Worm (Caenorhabditis elegans): ENCODE measurements around the gene B0393.5.

The B0393.5 gene

DNA sequence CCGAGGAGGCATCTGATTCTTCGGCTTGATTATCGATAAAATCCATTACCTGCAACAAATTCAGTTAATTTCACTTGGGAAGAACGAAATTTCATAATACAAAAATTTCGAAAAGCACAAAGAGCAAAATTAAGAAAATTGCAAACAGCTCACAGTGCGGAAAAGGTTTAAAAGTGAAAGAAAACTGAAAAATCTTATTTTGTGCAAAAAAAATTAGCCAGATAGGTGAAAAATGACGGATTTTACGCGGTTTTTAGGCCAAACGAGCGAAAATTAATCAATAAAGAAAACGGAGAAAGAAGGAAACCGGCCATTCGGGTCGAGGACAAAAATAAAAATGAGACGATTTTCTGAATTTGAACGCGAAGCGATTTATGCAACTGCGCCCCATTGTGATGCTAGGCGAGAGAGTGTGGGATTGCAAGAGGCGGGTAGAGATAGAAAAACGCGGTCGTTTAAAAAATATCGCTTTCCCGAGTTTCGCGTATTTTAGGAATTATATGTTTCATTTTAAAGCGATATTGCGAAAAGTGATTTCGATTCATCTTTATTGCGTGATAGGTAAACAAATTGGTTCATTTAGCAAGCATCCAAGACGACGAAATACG is 44.9 kb upstream of the B0393.5 start, which contains the start of gene emb-5 (continued):
- TF ChIP-seq unc-98 (GFP tag; IDR thresholded peaks at IDR 0.05), result no peak
- peak; percentile 0 for TF ChIP-seq lir-3 (tag; optimal IDR thresholded peaks at IDR 0.05; ENCODE audit: poor library complexity)
- no peak for TF ChIP-seq efl-3 (GFP tag; optimal IDR thresholded peaks at IDR 0.05)
- TF ChIP-seq isw-1 (GFP tag; IDR thresholded peaks at IDR 0.05), result peak; percentile 75
- TF ChIP-seq hlh-17 (GFP tag; optimal IDR thresholded peaks at IDR 0.05; ENCODE audit: borderline replicate concordance), result no peak
- no peak for TF ChIP-seq unc-130 (tag; optimal IDR thresholded peaks at IDR 0.05)
- TF ChIP-seq nhr-76 (tag; optimal IDR thresholded peaks at IDR 0.05), result no peak
- TF ChIP-seq aha-1 (tag; optimal IDR thresholded peaks at IDR 0.05), result no peak
- no peak for TF ChIP-seq nhr-237 (tag; optimal IDR thresholded peaks at IDR 0.05)
- TF ChIP-seq mab-9 (GFP tag; IDR thresholded peaks at IDR 0.05), result peak; percentile 40; the same call in 1 of the 2 replicates
- TF ChIP-seq lin-14 (GFP tag; optimal IDR thresholded peaks at IDR 0.05), result no peak
- peak; percentile 7 for TF ChIP-seq aly-2 (tag; optimal IDR thresholded peaks at IDR 0.05)
- no peak for TF ChIP-seq pag-3 (tag; optimal IDR thresholded peaks at IDR 0.05; ENCODE audit: borderline replicate concordance, insufficient read depth)
- TF ChIP-seq swsn-7 (tag; optimal IDR thresholded peaks at IDR 0.05), result peak; percentile 61
- TF ChIP-seq lsy-2 (tag; optimal IDR thresholded peaks at IDR 0.05), result peak in 1 of 2 experiments; percentile 76
- TF ChIP-seq nhr-20 (tag; optimal IDR thresholded peaks at IDR 0.05), result peak; percentile 67
- peak; percentile 28 for TF ChIP-seq nhr-77 (tag; optimal IDR thresholded peaks at IDR 0.05)
- TF ChIP-seq ceh-8 (GFP tag; optimal IDR thresholded peaks at IDR 0.05), result no peak
- TF ChIP-seq jun-1 (tag; optimal IDR thresholded peaks at IDR 0.05), result peak; percentile 59
- TF ChIP-seq fkh-10 (GFP tag; optimal IDR thresholded peaks at IDR 0.05), result no peak
- peak; percentile 80 for TF ChIP-seq nhr-85 (tag)
- no peak for TF ChIP-seq ceh-63 (GFP tag; optimal IDR thresholded peaks at IDR 0.05)
- peak; percentile 61 for TF ChIP-seq unc-86 (tag; optimal IDR thresholded peaks at IDR 0.05)
- no peak for TF ChIP-seq pqm-1 (tag; optimal IDR thresholded peaks at IDR 0.05)
- TF ChIP-seq sup-37 (GFP tag; optimal IDR thresholded peaks at IDR 0.05), result peak; percentile 36
- peak; percentile 86 for TF ChIP-seq rnt-1 (tag; optimal IDR thresholded peaks at IDR 0.05)
- peak; percentile 9 for TF ChIP-seq elt-2 (tag; optimal IDR thresholded peaks at IDR 0.05)
- peak; percentile 71 for TF ChIP-seq skn-1 (tag; optimal IDR thresholded peaks at IDR 0.05)
- TF ChIP-seq hlh-4 (tag; optimal IDR thresholded peaks at IDR 0.05), result no peak
- TF ChIP-seq dpl-1 (GFP tag; optimal IDR thresholded peaks at IDR 0.05), result peak; percentile 95 to 97 (median 96)
- peak in 1 of 2 experiments; percentile 36 for TF ChIP-seq mdl-1 (tag; optimal IDR thresholded peaks at IDR 0.05)
- peak; percentile 54 for TF ChIP-seq nhr-90 (tag; optimal IDR thresholded peaks at IDR 0.05; ENCODE audit: poor library complexity)

DNA sequence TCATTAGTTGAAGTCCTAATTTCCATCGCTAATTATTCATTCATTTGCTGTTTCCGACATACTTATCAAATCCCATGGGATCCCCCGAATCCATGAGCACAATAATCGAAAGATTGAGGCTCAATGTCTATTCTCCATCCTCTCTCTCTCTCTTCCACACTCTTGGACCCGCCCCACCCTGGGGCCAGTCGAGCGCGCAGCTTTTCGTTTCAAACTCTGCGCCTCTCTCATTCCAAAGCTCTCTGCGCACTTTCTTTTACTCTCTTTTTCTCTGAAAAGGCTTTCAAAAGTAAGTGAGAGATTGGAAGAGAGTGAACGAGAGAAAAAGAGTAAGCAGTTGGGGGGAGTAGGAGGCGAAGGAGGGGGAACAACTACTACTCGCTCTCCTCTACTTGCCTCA is 43.8 kb upstream of the B0393.5 start, which contains the start of gene acy-1:
TSS of gene acy-1 (plus strand) at position 346 of the 400 bp plus-strand sequence.
- peak; percentile 46; the same call in 1 of the 2 replicates for TF ChIP-seq unc-98 (GFP tag; IDR thresholded peaks at IDR 0.05)
- peak; percentile 47 for TF ChIP-seq egl-13 (tag; optimal IDR thresholded peaks at IDR 0.05)
- peak; percentile 75 for TF ChIP-seq skn-1 (tag; optimal IDR thresholded peaks at IDR 0.05)
- no peak for TF ChIP-seq hlh-17 (GFP tag; optimal IDR thresholded peaks at IDR 0.05; ENCODE audit: borderline replicate concordance)
- TF ChIP-seq blmp-1 (tag; optimal IDR thresholded peaks at IDR 0.05), result peak; percentile 38
- no peak for TF ChIP-seq tlp-1 (tag; optimal IDR thresholded peaks at IDR 0.05)
- peak; percentile 60 to 86 (median 68) for TF ChIP-seq ceh-82 (tag; optimal IDR thresholded peaks at IDR 0.05)
- TF ChIP-seq snpc-4 (tag; optimal IDR thresholded peaks at IDR 0.05), result peak; percentile 43
- TF ChIP-seq zip-4 (GFP tag; optimal IDR thresholded peaks at IDR 0.05), result no peak
- TF ChIP-seq pax-3 (tag; optimal IDR thresholded peaks at IDR 0.05), result peak; percentile 49
- peak; percentile 80 for TF ChIP-seq unc-86 (tag; optimal IDR thresholded peaks at IDR 0.05)
- TF ChIP-seq C34B4.2 (tag; optimal IDR thresholded peaks at IDR 0.05), result no peak
- TF ChIP-seq lin-15B (tag; optimal IDR thresholded peaks at IDR 0.05), result peak; percentile 48
- TF ChIP-seq mep-1 (tag; optimal IDR thresholded peaks at IDR 0.05), result peak; percentile 79
- peak in 1 of 2 experiments; percentile 2 for TF ChIP-seq mdl-1 (tag; optimal IDR thresholded peaks at IDR 0.05)
- TF ChIP-seq nhr-85 (tag), result peak; percentile 62
- no peak for TF ChIP-seq nhr-84 (tag; optimal IDR thresholded peaks at IDR 0.05)
- TF ChIP-seq unc-62 (GFP tag; optimal IDR thresholded peaks at IDR 0.05), result no peak
- TF ChIP-seq egl-27 (tag; optimal IDR thresholded peaks at IDR 0.05), result peak in 1 of 2 experiments; percentile 40
- peak; percentile 97 for TF ChIP-seq lin-14 (GFP tag; optimal IDR thresholded peaks at IDR 0.05)
- peak; percentile 87 for TF ChIP-seq rnt-1 (tag; optimal IDR thresholded peaks at IDR 0.05)
- peak; percentile 58 for TF ChIP-seq nhr-20 (tag; optimal IDR thresholded peaks at IDR 0.05)
- TF ChIP-seq elt-2 (tag; optimal IDR thresholded peaks at IDR 0.05), result no peak
- TF ChIP-seq ceh-90 (tag; optimal IDR thresholded peaks at IDR 0.05), result no peak
- TF ChIP-seq sox-4 (tag; optimal IDR thresholded peaks at IDR 0.05), result peak; percentile 20
- TF ChIP-seq fkh-10 (GFP tag; optimal IDR thresholded peaks at IDR 0.05), result peak; percentile 81
- TF ChIP-seq tbx-2 (tag; optimal IDR thresholded peaks at IDR 0.05), result peak; percentile 73
- TF ChIP-seq fos-1 (tag; optimal IDR thresholded peaks at IDR 0.05), result peak; percentile 62

Measured in whole organism, L1 larva.